Worm (Caenorhabditis elegans): Measurements from ENCODE around the gene T23G5.3.

T23G5.3 gene

ce11 chrIII:9185722-9186121 lies 45.4 kb downstream of the T23G5.3 start, which contains the start of gene ZC84.7:
ZC84.7 (plus strand) TSS chrIII:9186022.
- TF ChIP-seq nhr-23 (tag; optimal IDR thresholded peaks at IDR 0.05) = no peak
- no peak for TF ChIP-seq egl-5 (tag; optimal IDR thresholded peaks at IDR 0.05)
- no peak for TF ChIP-seq nhr-67 (tag; optimal IDR thresholded peaks at IDR 0.05)
- TF ChIP-seq pha-4 (tag; optimal IDR thresholded peaks at IDR 0.05) = no peak
- no peak for TF ChIP-seq mml-1 (tag; optimal IDR thresholded peaks at IDR 0.05)
- TF ChIP-seq ama-1 (optimal IDR thresholded peaks at IDR 0.05) = no peak
- no peak for TF ChIP-seq daf-12 (tag; optimal IDR thresholded peaks at IDR 0.05)
- no peak for TF ChIP-seq snpc-4 (tag; optimal IDR thresholded peaks at IDR 0.05)
- TF ChIP-seq nhr-237 (tag; optimal IDR thresholded peaks at IDR 0.05) = no peak
- TF ChIP-seq nhr-43 (tag; optimal IDR thresholded peaks at IDR 0.05; ENCODE audit: poor library complexity, severe bottlenecking) = no peak
- no peak for TF ChIP-seq skn-1 (tag; optimal IDR thresholded peaks at IDR 0.05)
- TF ChIP-seq pqm-1 (tag; optimal IDR thresholded peaks at IDR 0.05) = no peak
- TF ChIP-seq fkh-2 (tag; optimal IDR thresholded peaks at IDR 0.05) = no peak
- TF ChIP-seq nfya-1 (tag; optimal IDR thresholded peaks at IDR 0.05; ENCODE audit: insufficient read depth) = no peak
- TF ChIP-seq nhr-76 (tag; optimal IDR thresholded peaks at IDR 0.05) = no peak
- no peak for TF ChIP-seq nhr-25 (tag; optimal IDR thresholded peaks at IDR 0.05)

ce11 chrIII:9181246-9181645 lies 49.8 kb downstream of the T23G5.3 start, which contains the start of gene tax-4:
tax-4 (plus strand) TSS chrIII:9181546.
- TF ChIP-seq eor-1 (tag; optimal IDR thresholded peaks at IDR 0.05) (no peak), egl-27 (tag; optimal IDR thresholded peaks at IDR 0.05) (no peak), nhr-11 (tag; optimal IDR thresholded peaks at IDR 0.05) (no peak), mml-1 (tag; optimal IDR thresholded peaks at IDR 0.05) (no peak), lin-39 (tag; optimal IDR thresholded peaks at IDR 0.05) (no peak), snpc-4 (tag; optimal IDR thresholded peaks at IDR 0.05) (no peak)

Measured in whole organism, L3 larva.